Worm (Caenorhabditis elegans) whole organism, L1 larva: Measurements from ENCODE around the gene cam-1.

ENCODE experiments used
- ama-1 ChIP-seq: fragments of 150-350 bp; optimal IDR thresholded peaks from 2 replicates; lab custom pipeline; 2014
- hpl-2 ChIP-seq: fragments of 150-350 bp; optimal IDR thresholded peaks from 2 replicates; lab custom pipeline; 2014; ENCODE audit warnings: missing biosample characterization, missing genetic modification reagents, missing genetic modification characterization
- lin-39 ChIP-seq: fragments of 150-350 bp; optimal IDR thresholded peaks from 2 replicates; lab custom pipeline; 2014; ENCODE audit warnings: missing biosample characterization, missing genetic modification reagents, missing genetic modification characterization
- nhr-11 ChIP-seq: fragments of 150-350 bp; optimal IDR thresholded peaks from 2 replicates; lab custom pipeline; 2014; ENCODE audit warnings: missing biosample characterization, missing genetic modification characterization
- nhr-237 ChIP-seq: fragments of 150-350 bp; optimal IDR thresholded peaks from 2 replicates; lab custom pipeline; 2014; ENCODE audit warnings: missing biosample characterization, missing genetic modification characterization
- nhr-28 ChIP-seq: fragments of 150-350 bp; optimal IDR thresholded peaks from 2 replicates; lab custom pipeline; 2014; ENCODE audit warnings: missing biosample characterization, missing genetic modification characterization
- pqm-1 ChIP-seq: sonication (generic microtip); optimal IDR thresholded peaks from 3 replicates; lab custom pipeline; 2017; ENCODE audit warnings: missing biosample characterization, missing genetic modification characterization
- skn-1 ChIP-seq: fragments of 150-350 bp; optimal IDR thresholded peaks from 2 replicates; lab custom pipeline; 2014; ENCODE audit warnings: missing biosample characterization, missing genetic modification characterization
- unc-86 ChIP-seq: sonication (generic microtip); optimal IDR thresholded peaks from 2 replicates; lab custom pipeline; 2016; ENCODE audit warnings: missing genetic modification characterization, missing compliant biosample characterization

ce11 chrII:9338859-9339258 lies 28.8 kb upstream of the cam-1 start, which contains the start of gene ttll-12:
- TF ChIP-seq lin-39 (tag; lab: Kevin White, UChicago) (no peak), ama-1 (lab: Kevin White, UChicago) (no peak), pqm-1 (tag; lab: Kevin White, UChicago) (no peak), nhr-28 (tag; lab: Kevin White, UChicago) (no peak), nhr-11 (tag; lab: Kevin White, UChicago) (no peak), nhr-237 (tag; lab: Kevin White, UChicago) (no peak), hpl-2 (no peak), skn-1 (no peak), unc-86 (tag; lab: Kevin White, UChicago) (no peak)
